Worm (Caenorhabditis elegans): ENCODE measurements around the gene folt-3.

Gene folt-3

DNA sequence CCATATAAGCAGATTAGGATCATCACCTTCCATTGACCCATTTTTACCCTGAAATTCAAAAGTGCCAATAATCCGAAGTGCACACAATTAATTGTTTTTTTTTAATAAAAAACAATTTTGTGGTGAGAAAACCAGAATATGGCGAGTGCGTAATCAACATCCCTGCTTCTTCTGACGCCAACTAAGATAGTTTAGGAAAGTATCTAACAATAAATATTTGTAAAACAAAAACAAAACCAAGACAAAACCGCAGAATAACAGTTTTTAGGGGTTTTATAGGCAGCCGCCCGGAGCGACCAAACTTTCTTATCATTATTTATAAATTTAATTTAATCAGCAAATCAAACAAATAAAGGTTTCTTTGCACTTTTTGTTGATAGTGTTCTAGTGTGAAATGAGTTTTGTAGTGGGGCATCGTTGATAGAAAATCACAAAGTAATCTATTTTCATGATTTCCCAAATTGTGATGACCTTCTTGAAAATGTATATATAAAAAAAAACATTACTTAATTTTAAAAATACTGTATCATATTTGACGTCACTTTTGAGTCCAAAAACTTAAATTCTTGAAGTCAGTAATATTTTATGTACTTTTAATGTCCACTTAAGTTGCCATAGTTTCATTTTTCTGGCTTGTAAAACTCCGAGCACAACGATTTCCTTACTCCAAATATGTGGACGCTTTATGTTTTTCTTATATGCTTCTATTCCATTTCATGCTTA lies at the start of gene folt-3, which contains the start of gene clec-214:
folt-3 (minus strand) TSS at position 51 of the 723 bp plus-strand sequence.
clec-214 (plus strand) TSS at position 673 of the 723 bp plus-strand sequence.
- TF ChIP-seq egl-43 (GFP tag; IDR thresholded peaks at IDR 0.05) (no peak), nhr-28 (tag; optimal IDR thresholded peaks at IDR 0.05) (peak; percentile 80), F37D6.2 (tag; optimal IDR thresholded peaks at IDR 0.05) (no peak)

DNA sequence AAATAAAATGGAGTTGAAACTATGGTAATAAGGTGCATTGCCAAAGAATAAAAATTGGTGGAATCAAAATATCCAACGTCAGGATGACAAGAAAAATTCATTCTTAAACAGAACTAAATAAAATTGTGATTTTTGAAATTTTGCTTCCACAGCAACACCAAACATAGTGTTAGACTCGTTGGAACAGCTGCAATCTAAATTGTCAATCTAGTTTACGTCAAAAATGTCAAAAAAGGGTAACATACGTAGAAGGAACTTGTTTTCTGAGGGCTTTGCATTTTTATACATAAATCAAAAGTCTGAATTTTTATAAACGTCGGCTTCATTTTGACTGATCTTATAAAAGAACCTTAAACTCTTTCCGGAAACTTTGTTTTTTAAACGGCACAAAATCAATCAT lies 44.0 kb upstream of the folt-3 start, which contains the start of gene srh-200:
srh-200 (minus strand) TSS at position 101 of the 400 bp plus-strand sequence.
- no peak for TF ChIP-seq dpl-1 (GFP tag; optimal IDR thresholded peaks at IDR 0.05)
- peak in 1 of 2 experiments; percentile 33 for TF ChIP-seq unc-62 (GFP tag; optimal IDR thresholded peaks at IDR 0.05 in 1 of 2)
- no peak for TF ChIP-seq unc-62 (tag; optimal IDR thresholded peaks at IDR 0.05)
- TF ChIP-seq mep-1 (tag; optimal IDR thresholded peaks at IDR 0.05): no peak
- no peak for TF ChIP-seq dmd-9 (GFP tag; IDR thresholded peaks at IDR 0.05)
- TF ChIP-seq ceh-44 (GFP tag; IDR thresholded peaks at IDR 0.05): no peak
- no peak for TF ChIP-seq mdt-29 (GFP tag; IDR thresholded peaks at IDR 0.05)
- no peak for TF ChIP-seq aly-2 (tag; optimal IDR thresholded peaks at IDR 0.05)

DNA sequence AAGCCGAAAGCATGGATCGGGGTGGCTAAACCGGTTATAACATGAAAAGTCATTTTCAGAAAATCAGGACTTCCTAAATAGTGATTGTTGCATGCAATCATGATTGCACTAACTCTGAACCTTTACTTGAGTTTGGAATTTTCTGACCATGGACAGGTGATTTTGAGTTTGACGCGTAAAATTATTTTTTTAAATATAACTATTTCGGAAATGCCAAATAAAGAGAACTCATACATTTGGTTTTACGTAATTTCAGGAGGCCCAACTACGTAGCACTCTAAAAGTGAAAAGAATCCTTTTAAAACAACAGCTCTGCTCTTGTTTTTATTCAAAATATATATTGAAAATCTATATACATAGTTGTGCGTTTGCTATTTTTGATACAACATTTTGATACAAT lies 42.2 kb upstream of the folt-3 start, which contains the start of gene srh-234:
srh-234 (minus strand) TSS at position 101 of the 400 bp plus-strand sequence.
- TF ChIP-seq T26A8.4 (GFP tag; IDR thresholded peaks at IDR 0.05): no peak
- TF ChIP-seq hlh-30 (tag; optimal IDR thresholded peaks at IDR 0.05; ENCODE audit: insufficient read depth): no peak
- no peak for TF ChIP-seq F37D6.2 (tag; optimal IDR thresholded peaks at IDR 0.05)
- TF ChIP-seq lin-29 (GFP tag; IDR thresholded peaks at IDR 0.05): no peak
- TF ChIP-seq attf-4 (tag; optimal IDR thresholded peaks at IDR 0.05): no peak
- TF ChIP-seq spr-1 (tag; optimal IDR thresholded peaks at IDR 0.05): no peak
- TF ChIP-seq lsy-2 (tag; optimal IDR thresholded peaks at IDR 0.05): no peak
- no peak for TF ChIP-seq Y48G9A.11 (GFP tag; IDR thresholded peaks at IDR 0.05)

DNA sequence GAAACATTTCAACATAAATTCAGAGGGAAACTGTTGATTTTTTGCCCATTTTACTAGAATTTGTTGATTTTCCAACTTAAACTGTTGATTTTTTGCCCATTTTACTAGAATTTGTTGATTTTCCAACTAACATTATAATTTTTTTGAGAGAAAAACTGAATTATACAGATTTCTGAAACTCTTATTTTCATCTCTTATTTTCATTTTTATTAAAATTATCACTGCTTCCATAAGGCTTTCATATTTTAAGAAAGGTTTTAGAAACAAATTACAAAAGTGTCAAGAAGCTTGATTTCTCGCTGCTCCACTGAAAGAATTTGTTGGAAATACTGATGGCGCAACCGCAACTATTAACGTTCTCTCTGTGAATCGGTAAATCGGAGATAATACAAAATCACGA lies 40.4 kb upstream of the folt-3 start:
- TF ChIP-seq unc-62 (GFP tag; optimal IDR thresholded peaks at IDR 0.05 in 1 of 2): peak in 1 of 2 experiments; percentile 96
- TF ChIP-seq unc-62 (tag; optimal IDR thresholded peaks at IDR 0.05): no peak
- TF ChIP-seq ztf-7 (tag; optimal IDR thresholded peaks at IDR 0.05): no peak

DNA sequence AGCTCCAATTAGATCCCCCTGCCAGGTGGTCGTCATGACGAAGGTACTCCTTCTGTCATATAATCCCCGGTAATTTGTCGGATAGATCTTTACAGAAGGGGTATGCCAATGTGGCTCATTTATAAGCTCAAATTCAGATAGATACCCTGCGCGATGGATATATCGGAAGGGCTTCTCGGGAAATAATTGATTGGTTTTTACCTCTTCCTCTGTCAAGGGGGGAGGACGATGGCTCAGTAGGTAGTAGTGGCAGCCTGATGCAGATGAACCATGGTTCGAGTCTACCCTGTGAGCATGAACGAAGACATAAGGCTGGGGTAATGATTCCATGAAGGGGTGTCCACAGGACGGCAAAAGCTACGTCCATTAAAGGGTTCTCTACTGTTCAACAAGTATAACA lies 37.6 kb upstream of the folt-3 start:
- TF ChIP-seq hmg-1.1 (GFP tag; IDR thresholded peaks at IDR 0.05) (no peak), daf-8 (GFP tag; IDR thresholded peaks at IDR 0.05) (no peak), nhr-237 (tag; optimal IDR thresholded peaks at IDR 0.05) (no peak), pqm-1 (tag; optimal IDR thresholded peaks at IDR 0.05) (no peak), unc-62 (GFP tag; optimal IDR thresholded peaks at IDR 0.05 in 1 of 2) (no peak), unc-62 (tag; optimal IDR thresholded peaks at IDR 0.05) (no peak), D1046.2 (GFP tag; IDR thresholded peaks at IDR 0.05) (no peak)

DNA sequence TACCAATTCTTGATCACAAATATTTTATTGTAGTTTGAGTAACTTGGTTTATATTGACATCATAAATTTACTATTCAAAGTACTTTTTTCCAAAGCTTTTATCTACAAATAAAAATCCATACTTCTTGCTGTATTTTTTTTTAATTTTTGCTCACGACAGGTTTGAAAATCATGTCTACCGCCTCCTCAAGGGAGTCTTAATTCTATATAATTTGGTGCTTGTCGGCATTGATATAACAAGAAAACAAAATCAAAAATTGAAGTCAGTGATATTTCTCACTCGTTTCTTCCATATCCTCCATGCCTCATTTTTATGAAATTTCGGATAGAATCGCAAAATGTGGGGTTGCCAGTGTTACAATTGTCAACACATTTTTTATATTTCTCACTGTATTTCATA lies 35.9 kb upstream of the folt-3 start, which contains the start of gene str-47:
str-47 (plus strand) TSS at position 301 of the 400 bp plus-strand sequence.
- TF ChIP-seq jun-1 (tag; optimal IDR thresholded peaks at IDR 0.05): no peak
- no peak for TF ChIP-seq lir-3 (tag; optimal IDR thresholded peaks at IDR 0.05)
- TF ChIP-seq ceh-62 (tag; optimal IDR thresholded peaks at IDR 0.05): no peak
- no peak for TF ChIP-seq nhr-42 (GFP tag; IDR thresholded peaks at IDR 0.05)
- no peak for TF ChIP-seq lin-38 (GFP tag; IDR thresholded peaks at IDR 0.05)
- no peak for TF ChIP-seq zfp-2 (tag; optimal IDR thresholded peaks at IDR 0.05)
- no peak for TF ChIP-seq madf-5 (GFP tag; IDR thresholded peaks at IDR 0.05)
- no peak for TF ChIP-seq snpc-1.2 (GFP tag; IDR thresholded peaks at IDR 0.05)
- no peak for TF ChIP-seq attf-4 (tag; optimal IDR thresholded peaks at IDR 0.05)

All from whole organism, L4 larva.